Fruit fly (Drosophila melanogaster) Kc167 (cell line): Measurements from ENCODE around the gene CG16984.

ENCODE experiments used
- Myc ChIP-seq: fragments of >200 bp; optimal IDR thresholded peaks from 2 replicates; lab custom pipeline; 2017; ENCODE audit warnings: missing external identifiers
- h ChIP-seq: fragments of >200 bp; optimal IDR thresholded peaks from 3 replicates; lab custom pipeline; 2018; ENCODE audit warnings: missing external identifiers
- insv ChIP-seq: fragments of >200 bp; optimal IDR thresholded peaks from 3 replicates; lab custom pipeline; 2018; ENCODE audit warnings: missing external identifiers
- psq ChIP-seq: fragments of >200 bp; optimal IDR thresholded peaks from 2 replicates; lab custom pipeline; 2017; ENCODE audit warnings: missing external identifiers
- ttk ChIP-seq: sonication (Bioruptor generic); optimal IDR thresholded peaks from 2 replicates; lab custom pipeline; 2017; ENCODE audit warnings: missing external identifiers

DNA sequence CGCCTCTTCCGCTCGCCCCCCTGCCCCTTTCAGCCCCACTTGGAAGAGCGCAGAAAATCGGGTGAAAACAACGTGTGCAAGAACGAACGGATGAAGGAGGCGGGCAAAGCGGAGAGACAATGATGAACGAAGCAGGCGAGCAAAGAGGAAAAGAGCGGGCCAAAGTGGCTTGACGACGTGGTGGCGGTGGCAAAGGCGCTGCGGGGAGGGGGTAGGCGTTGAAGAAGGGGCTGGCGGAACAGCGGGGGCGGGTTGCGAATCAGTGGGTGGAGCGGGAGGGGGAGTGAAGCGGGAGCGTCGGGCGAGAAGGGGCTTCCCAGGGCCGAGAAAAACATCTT is 37.2 kb downstream of the CG16984 start:
- TF ChIP-seq Myc (lab: Kevin White, UChicago) = no peak
- no peak for TF ChIP-seq insv
- TF ChIP-seq ttk (lab: Kevin White, UChicago) = peak; percentile 32
- no peak for TF ChIP-seq h
- peak; percentile 43 for TF ChIP-seq psq (lab: Kevin White, UChicago)
